Fruit fly (Drosophila melanogaster): Measurements from ENCODE around the gene CG5126.

Gene CG5126

dm6 chr2L:1185642-1186497, 2.0 kb upstream of the CG5126 start, which contains the start of gene CG5001 (continued):
- TF ChIP-seq CG8765 (GFP tag; IDR thresholded peaks at IDR 0.05) (no peak), Drgx (GFP tag; IDR thresholded peaks at IDR 0.05) (peak; percentile 87), Stat92E (GFP tag; optimal IDR thresholded peaks at IDR 0.05) (no peak), CG11504 (tag; optimal IDR thresholded peaks at IDR 0.05) (no peak), CrebB (tag; optimal IDR thresholded peaks at IDR 0.05) (peak; percentile 69), ro (GFP tag; IDR thresholded peaks at IDR 0.05) (peak; percentile 52), CG9215 (GFP tag; IDR thresholded peaks at IDR 0.05) (peak; percentile 76), NFAT (GFP tag; IDR thresholded peaks at IDR 0.05) (peak; percentile 90), Dref (GFP tag; IDR thresholded peaks at IDR 0.05) (0 out of 2 replicates have a peak, but pooled peaks have one; percentile 9), CG6854 (GFP tag; optimal IDR thresholded peaks at IDR 0.05) (peak; percentile 61), Opbp (GFP tag; IDR thresholded peaks at IDR 0.05; ENCODE audit: partially characterized antibody) (no peak), Xbp1 (GFP tag; optimal IDR thresholded peaks at IDR 0.05) (peak; percentile 88), wek (GFP tag; optimal IDR thresholded peaks at IDR 0.05) (no peak), CG18619 (GFP tag; optimal IDR thresholded peaks at IDR 0.05) (peak; percentile 64), Nf-YC (tag; optimal IDR thresholded peaks at IDR 0.05) (peak; percentile 82), Dfd (GFP tag; optimal IDR thresholded peaks at IDR 0.05) (peak in 1 of 2 experiments; percentile 48), CG10267 (tag; optimal IDR thresholded peaks at IDR 0.05) (peak; percentile 81), Chrac-16 (GFP tag; optimal IDR thresholded peaks at IDR 0.05) (peak; percentile 78), Doc2 (GFP tag; IDR thresholded peaks at IDR 0.05) (no peak), CG34224 (GFP tag; IDR thresholded peaks at IDR 0.05; ENCODE audit: partially characterized antibody) (peak; percentile 50; the same call in 1 of the 3 replicates), dati (GFP tag; IDR thresholded peaks at IDR 0.05) (no peak), repo (GFP tag; optimal IDR thresholded peaks at IDR 0.05) (no peak), CG12659 (GFP tag; optimal IDR thresholded peaks at IDR 0.05) (peak; percentile 81), CG11560 (tag; IDR thresholded peaks at IDR 0.05) (peak; percentile 55; the same call in 2 of the 3 replicates), ato (GFP tag; IDR thresholded peaks at IDR 0.05; ENCODE audit: partially characterized antibody) (no peak), CG10366 (GFP tag; IDR thresholded peaks at IDR 0.05) (peak; percentile 84), CG15696 (tag; optimal IDR thresholded peaks at IDR 0.05) (peak; percentile 62), lmd (GFP tag; IDR thresholded peaks at IDR 0.05) (peak; percentile 85), CG15479 (GFP tag; optimal IDR thresholded peaks at IDR 0.05) (no peak), CG18011 (GFP tag; optimal IDR thresholded peaks at IDR 0.05) (peak; percentile 57), org-1 (GFP tag; optimal IDR thresholded peaks at IDR 0.05) (peak; percentile 43), CG7372 (GFP tag; IDR thresholded peaks at IDR 0.05) (peak; percentile 80), CG1647 (GFP tag; optimal IDR thresholded peaks at IDR 0.05) (peak; percentile 64), Six4 (GFP tag; optimal IDR thresholded peaks at IDR 0.05) (peak; percentile 77), CG1602 (GFP tag; optimal IDR thresholded peaks at IDR 0.05) (peak; percentile 73), CG14710 (tag; optimal IDR thresholded peaks at IDR 0.05) (peak; percentile 76), emc (GFP tag; optimal IDR thresholded peaks at IDR 0.05) (peak; percentile 51), CG17829 (tag; optimal IDR thresholded peaks at IDR 0.05) (peak; percentile 91), Dip2 (GFP tag; IDR thresholded peaks at IDR 0.05) (no peak), CG31365 (tag; optimal IDR thresholded peaks at IDR 0.05) (peak; percentile 57), CG6791 (GFP tag; IDR thresholded peaks at IDR 0.05; ENCODE audit: partially characterized antibody) (no peak), Sox102F (GFP tag; optimal IDR thresholded peaks at IDR 0.05) (peak; percentile 92), gcm (GFP tag; optimal IDR thresholded peaks at IDR 0.05) (peak; percentile 88), fd3F (GFP tag; optimal IDR thresholded peaks at IDR 0.05) (peak; percentile 73), CG8924 (tag; optimal IDR thresholded peaks at IDR 0.05) (peak; percentile 87), Poxn (GFP tag; IDR thresholded peaks at IDR 0.05) (no peak), CG9817 (tag; optimal IDR thresholded peaks at IDR 0.05) (peak; percentile 79), CG17186 (GFP tag; optimal IDR thresholded peaks at IDR 0.05) (no peak)

Measured in whole organism, embryonic.